Worm (Caenorhabditis elegans): ENCODE results near the gene F01G4.6.

The F01G4.6 gene

DNA sequence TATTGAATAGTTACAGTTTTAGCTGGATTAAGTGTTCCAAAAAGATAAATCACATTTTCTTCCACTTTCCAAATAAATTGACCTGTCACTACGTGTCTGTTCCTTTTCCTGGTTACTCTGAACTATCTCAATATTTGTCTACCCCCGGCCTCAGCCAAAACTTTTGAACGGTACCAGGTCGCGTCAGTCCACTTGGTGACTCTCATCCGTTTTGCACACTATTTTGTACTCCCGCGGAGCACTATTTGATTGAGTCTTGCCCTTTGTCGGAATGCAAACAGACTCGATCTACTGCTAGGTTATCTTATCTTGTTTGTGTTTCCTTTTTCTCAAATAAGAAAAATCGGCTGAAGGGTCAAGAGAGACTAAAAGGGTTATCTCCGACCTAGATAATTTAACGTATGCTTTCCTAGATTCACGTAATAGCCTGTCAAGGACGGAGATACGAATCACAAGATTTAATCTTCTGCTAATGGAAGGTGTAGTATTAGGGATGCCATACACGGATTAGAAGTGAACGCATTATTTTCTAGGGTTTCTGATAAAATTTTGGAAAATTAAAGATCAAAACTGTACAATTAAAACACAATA, 29.2 kb downstream of the F01G4.6 start (continued):
- TF ChIP-seq fkh-2 (tag; optimal IDR thresholded peaks at IDR 0.05): no peak
- TF ChIP-seq nhr-11 (tag; optimal IDR thresholded peaks at IDR 0.05): no peak
- no peak for TF ChIP-seq nhr-237 (tag; optimal IDR thresholded peaks at IDR 0.05)
- TF ChIP-seq mml-1 (tag; optimal IDR thresholded peaks at IDR 0.05): no peak
- no peak for TF ChIP-seq skn-1 (tag; optimal IDR thresholded peaks at IDR 0.05)
- peak; percentile 76 for TF ChIP-seq pha-4 (tag; optimal IDR thresholded peaks at IDR 0.05)

DNA sequence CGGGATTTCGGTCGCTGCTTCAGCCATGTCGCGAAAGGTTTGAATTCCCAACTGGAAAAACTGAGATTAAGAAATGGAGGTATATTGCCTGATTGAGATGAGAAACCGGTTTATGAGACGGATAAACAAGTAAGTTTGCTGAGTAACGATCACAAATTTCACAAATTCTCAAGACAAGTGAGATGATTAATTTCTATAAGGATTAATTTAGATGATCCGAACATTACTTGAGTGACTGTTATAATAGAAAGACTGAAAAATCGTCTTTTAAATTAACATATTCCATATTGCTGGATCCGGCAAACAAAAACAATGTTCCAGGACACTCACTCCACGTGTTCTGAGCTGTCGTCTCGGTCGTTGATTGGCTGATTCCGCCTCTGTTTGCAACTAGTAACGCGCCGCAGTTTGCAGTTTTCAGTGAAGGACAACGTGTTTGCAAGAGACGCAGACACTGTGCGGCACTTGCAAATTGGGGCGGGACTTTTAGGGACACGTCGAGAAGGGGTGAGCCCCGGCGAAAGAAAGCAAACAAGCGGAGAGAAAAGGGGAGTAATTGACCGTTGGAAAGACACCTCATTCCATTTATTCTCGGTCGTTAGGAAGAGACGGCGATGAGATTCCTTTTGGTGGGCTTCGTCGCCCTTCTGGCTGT, 30.3 kb downstream of the F01G4.6 start, which contains the start of the genes imp-2 and enpl-1:
TSS of gene imp-2 (minus strand) at position 51 of the 655 bp plus-strand sequence.
TSS of gene enpl-1 (plus strand) at position 462 of the 655 bp plus-strand sequence.
- TF ChIP-seq nhr-76 (tag; optimal IDR thresholded peaks at IDR 0.05): no peak
- peak; percentile 79 for TF ChIP-seq ceh-28 (tag; optimal IDR thresholded peaks at IDR 0.05)
- peak; percentile 41 for TF ChIP-seq nhr-25 (tag; optimal IDR thresholded peaks at IDR 0.05)
- TF ChIP-seq pha-4 (tag; optimal IDR thresholded peaks at IDR 0.05): peak; percentile 94
- TF ChIP-seq egl-5 (tag; optimal IDR thresholded peaks at IDR 0.05): peak; percentile 92
- TF ChIP-seq daf-12 (tag; optimal IDR thresholded peaks at IDR 0.05): no peak
- no peak for TF ChIP-seq fos-1 (tag; optimal IDR thresholded peaks at IDR 0.05)
- no peak for TF ChIP-seq ztf-4 (tag; optimal IDR thresholded peaks at IDR 0.05)
- TF ChIP-seq tbx-2 (tag; optimal IDR thresholded peaks at IDR 0.05): peak; percentile 71
- TF ChIP-seq egl-27 (tag; optimal IDR thresholded peaks at IDR 0.05): peak; percentile 25
- TF ChIP-seq ceh-9 (tag; optimal IDR thresholded peaks at IDR 0.05): no peak
- no peak for TF ChIP-seq mml-1 (tag; optimal IDR thresholded peaks at IDR 0.05)
- peak; percentile 78 for TF ChIP-seq R02D3.7 (tag; optimal IDR thresholded peaks at IDR 0.05)
- no peak for TF ChIP-seq fkh-2 (tag; optimal IDR thresholded peaks at IDR 0.05)
- TF ChIP-seq lsy-12 (tag; optimal IDR thresholded peaks at IDR 0.05): peak; percentile 97
- TF ChIP-seq jun-1 (tag; optimal IDR thresholded peaks at IDR 0.05): peak; percentile 86
- peak; percentile 92 for TF ChIP-seq nhr-23 (tag; optimal IDR thresholded peaks at IDR 0.05)
- no peak for TF ChIP-seq sea-2 (GFP tag; optimal IDR thresholded peaks at IDR 0.05)
- peak; percentile 89 for TF ChIP-seq hmg-11 (tag; optimal IDR thresholded peaks at IDR 0.05)
- peak; percentile 50 for TF ChIP-seq zag-1 (tag; optimal IDR thresholded peaks at IDR 0.05)
- no peak for TF ChIP-seq nhr-237 (tag; optimal IDR thresholded peaks at IDR 0.05)
- TF ChIP-seq ama-1 (optimal IDR thresholded peaks at IDR 0.05): peak; percentile 42
- TF ChIP-seq unc-62 (GFP tag; optimal IDR thresholded peaks at IDR 0.05): no peak
- no peak for TF ChIP-seq ceh-16 (tag; optimal IDR thresholded peaks at IDR 0.05)
- peak; percentile 76 for TF ChIP-seq skn-1 (tag; optimal IDR thresholded peaks at IDR 0.05)
- TF ChIP-seq ZK546.5 (tag; optimal IDR thresholded peaks at IDR 0.05): no peak
- TF ChIP-seq elt-3 (tag; optimal IDR thresholded peaks at IDR 0.05): no peak
- TF ChIP-seq nhr-28 (tag; optimal IDR thresholded peaks at IDR 0.05): no peak
- peak; percentile 23 for TF ChIP-seq snpc-4 (tag; optimal IDR thresholded peaks at IDR 0.05)
- peak; percentile 62 for TF ChIP-seq pqm-1 (tag; optimal IDR thresholded peaks at IDR 0.05)
- TF ChIP-seq mdl-1 (tag; optimal IDR thresholded peaks at IDR 0.05): peak; percentile 84
- peak; percentile 81 for TF ChIP-seq elt-2 (tag; optimal IDR thresholded peaks at IDR 0.05)
- TF ChIP-seq eor-1 (tag; optimal IDR thresholded peaks at IDR 0.05): no peak
- TF ChIP-seq aly-2 (tag; optimal IDR thresholded peaks at IDR 0.05): no peak
- peak; percentile 92 for TF ChIP-seq lin-15B (tag; optimal IDR thresholded peaks at IDR 0.05)
- TF ChIP-seq nhr-12 (tag; optimal IDR thresholded peaks at IDR 0.05): no peak
- TF ChIP-seq nhr-11 (tag; optimal IDR thresholded peaks at IDR 0.05): peak; percentile 18
- peak; percentile 97 for TF ChIP-seq lin-39 (tag; optimal IDR thresholded peaks at IDR 0.05)
- peak; percentile 49 for TF ChIP-seq fkh-10 (GFP tag; optimal IDR thresholded peaks at IDR 0.05)
- no peak for TF ChIP-seq ztf-11 (tag; optimal IDR thresholded peaks at IDR 0.05)
- TF ChIP-seq nhr-77 (tag; optimal IDR thresholded peaks at IDR 0.05): no peak
- peak; percentile 100 for TF ChIP-seq nfya-1 (tag; optimal IDR thresholded peaks at IDR 0.05; ENCODE audit: insufficient read depth)
- no peak for TF ChIP-seq ceh-82 (tag; optimal IDR thresholded peaks at IDR 0.05)
- peak; percentile 50 for TF ChIP-seq nhr-43 (tag; optimal IDR thresholded peaks at IDR 0.05; ENCODE audit: poor library complexity, severe bottlenecking)
- no peak for TF ChIP-seq unc-39 (tag; optimal IDR thresholded peaks at IDR 0.05)
- TF ChIP-seq elt-1 (tag; optimal IDR thresholded peaks at IDR 0.05): peak; percentile 37
